Fruit fly (Drosophila melanogaster) whole organism, wandering third instar larva: Measurements from ENCODE around the gene Tmep.

ENCODE experiments used
- HLH106 ChIP-seq: fragments of 200-800 bp; optimal IDR thresholded peaks from 3 replicates; lab custom pipeline; 2019; ENCODE audit warnings: missing biosample characterization, mild to moderate bottlenecking, missing genetic modification characterization, moderate library complexity
- Hnf4 ChIP-seq: fragments of 200-800 bp; sonication (Bioruptor generic); optimal IDR thresholded peaks from 2 replicates; lab custom pipeline; 2016; ENCODE audit warnings: missing biosample characterization, mild to moderate bottlenecking, missing genetic modification characterization
- Hr78 ChIP-seq: fragments of >200 bp; optimal IDR thresholded peaks from 2 replicates; lab custom pipeline; 2017; ENCODE audit warnings: missing biosample characterization, missing genetic modification characterization
- Rel ChIP-seq, 2 experiments: fragments of 200-800 bp; sonication (Bioruptor generic) in 1 of 2; optimal IDR thresholded peaks; 2 replicates in 1 of 2; 3 replicates in 1 of 2; lab custom pipeline; 2016 to 2019; ENCODE audit warnings: mild to moderate bottlenecking in 2 of 2, missing biosample characterization in 2 of 2, missing genetic modification characterization in 2 of 2, moderate library complexity in 1 of 2
- br ChIP-seq: fragments of 200-800 bp; sonication (Bioruptor generic); optimal IDR thresholded peaks from 2 replicates; lab custom pipeline; 2016; ENCODE audit warnings: missing biosample characterization, missing genetic modification characterization
- pan ChIP-seq: fragments of >200 bp; optimal IDR thresholded peaks from 2 replicates; lab custom pipeline; 2017
- psq ChIP-seq: fragments of 200-800 bp; sonication (Bioruptor generic); optimal IDR thresholded peaks from 3 replicates; lab custom pipeline; 2017; ENCODE audit warnings: missing biosample characterization, mild to moderate bottlenecking, missing genetic modification characterization, moderate library complexity

- TF ChIP-seq Hnf4 (GFP tag; lab: Kevin White, UChicago) (no peak), Hr78 (no peak), HLH106 (tag; lab: Kevin White, UChicago) (no peak), pan (no peak), br (GFP tag; lab: Kevin White, UChicago) (no peak), psq (GFP tag; lab: Kevin White, UChicago) (no peak), Rel (GFP tag; optimal IDR thresholded peaks at IDR 0.05; lab: Kevin White, UChicago) (no peak), Rel (tag; optimal IDR thresholded peaks at IDR 0.05; lab: Kevin White, UChicago) (no peak)
Measured at dm6 chr3L:1609611-1610010, 40.6 kb downstream of the Tmep start.
